Fruit fly (Drosophila melanogaster) whole organism, prepupa: ENCODE data around the gene aqz.

Experiments
- CG11294 ChIP-seq: fragments of 200-800 bp; sonication (Bioruptor generic); IDR thresholded peaks from 2 replicates; pipeline ENCODE4 v1.3.6; 2022; ENCODE audit warnings: missing biosample characterization, missing genetic modification characterization
- CG16779 ChIP-seq: fragments of 200-800 bp; sonication (Bioruptor generic); optimal IDR thresholded peaks from 3 replicates; lab custom pipeline; 2017; ENCODE audit warnings: missing biosample characterization, mild to moderate bottlenecking, missing genetic modification characterization
- CG31627 ChIP-seq: fragments of 200-800 bp; sonication (Bioruptor generic); optimal IDR thresholded peaks from 3 replicates; lab custom pipeline; 2016; ENCODE audit warnings: missing biosample characterization, missing genetic modification characterization
- CG6808 ChIP-seq: fragments of 200-800 bp; sonication (Bioruptor generic); optimal IDR thresholded peaks from 3 replicates; lab custom pipeline; 2017; ENCODE audit warnings: missing biosample characterization, missing genetic modification characterization, mild to moderate bottlenecking, moderate library complexity, missing genetic modification reagents
- CG8632 ChIP-seq: fragments of 200-800 bp; sonication (Bioruptor generic); optimal IDR thresholded peaks from 3 replicates; lab custom pipeline; 2016; ENCODE audit warnings: missing biosample characterization, missing genetic modification characterization
- CG9139 ChIP-seq: fragments of 200-800 bp; sonication (Bioruptor generic); optimal IDR thresholded peaks from 3 replicates; lab custom pipeline; 2017; ENCODE audit warnings: missing biosample characterization, mild to moderate bottlenecking, missing genetic modification characterization
- Eip78C ChIP-seq: fragments of 200-800 bp; sonication (Bioruptor generic); peaks from one replicate; lab custom pipeline; 2016; ENCODE audit warnings: missing biosample characterization, missing genetic modification characterization
- Ets21C ChIP-seq: fragments of 200-800 bp; sonication (Bioruptor generic); optimal IDR thresholded peaks from 3 replicates; lab custom pipeline; 2016; ENCODE audit warnings: missing biosample characterization, missing genetic modification characterization
- Gug ChIP-seq: fragments of 200-800 bp; sonication (Bioruptor generic); IDR thresholded peaks from 2 replicates; pipeline ENCODE4 v1.3.6; 2022; ENCODE audit warnings: missing biosample characterization, missing genetic modification characterization
- Met ChIP-seq: fragments of 200-800 bp; sonication (Bioruptor generic); optimal IDR thresholded peaks from 3 replicates; lab custom pipeline; 2016; ENCODE audit warnings: missing biosample characterization, missing genetic modification characterization
- Sox14 ChIP-seq: fragments of 200-800 bp; sonication (Bioruptor generic); optimal IDR thresholded peaks from 3 replicates; lab custom pipeline; 2016; ENCODE audit warnings: missing biosample characterization, missing genetic modification characterization
- dac ChIP-seq: fragments of 200-800 bp; sonication (Bioruptor generic); optimal IDR thresholded peaks from 2 replicates; lab custom pipeline; 2017; ENCODE audit warnings: missing biosample characterization, mild to moderate bottlenecking, missing genetic modification characterization
- ss ChIP-seq, 2 experiments: fragments of 200-800 bp; sonication (Bioruptor generic); optimal IDR thresholded peaks; 2 replicates in 1 of 2; 3 replicates in 1 of 2; lab custom pipeline; 2017 to 2018; ENCODE audit warnings: mild to moderate bottlenecking in 2 of 2, missing biosample characterization in 2 of 2, missing genetic modification characterization in 2 of 2, moderate library complexity in 1 of 2

DNA sequence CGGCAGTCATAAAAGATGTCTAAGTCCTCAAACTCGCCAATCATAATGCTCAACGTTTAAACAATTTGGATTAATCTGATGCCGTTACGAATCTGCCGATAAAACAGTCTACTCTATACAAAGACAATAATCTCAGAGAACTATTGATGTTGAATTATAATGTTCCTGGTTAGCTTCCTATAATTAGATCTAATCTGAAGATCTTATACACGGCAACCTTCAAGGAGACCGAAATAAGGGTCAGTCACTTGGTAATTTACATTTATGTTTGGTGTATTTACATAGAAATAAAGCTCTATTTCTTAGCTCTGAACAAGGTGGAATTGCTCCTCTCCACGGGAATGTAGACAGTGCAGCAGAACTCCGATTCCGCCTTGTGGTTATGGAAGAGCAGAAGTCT, 39.8 kb downstream of the aqz start, which contains the start of gene CG33189:
- no peak for TF ChIP-seq Eip78C (GFP tag; lab: Kevin White, UChicago)
- TF ChIP-seq Sox14: no peak
- no peak for TF ChIP-seq CG16779 (tag; lab: Kevin White, UChicago)
- no peak for TF ChIP-seq Gug (GFP tag; lab: Robert Waterston, UW)
- no peak for TF ChIP-seq Met (GFP tag; lab: Kevin White, UChicago)
- no peak for TF ChIP-seq CG9139
- TF ChIP-seq CG11294: no peak
- no peak for TF ChIP-seq CG6808 (GFP tag; lab: Kevin White, UChicago)
- no peak for TF ChIP-seq ss (GFP tag; optimal IDR thresholded peaks at IDR 0.05; lab: Kevin White, UChicago)
- no peak for TF ChIP-seq CG31627 (GFP tag; lab: Kevin White, UChicago)
- no peak for TF ChIP-seq CG8632 (GFP tag; lab: Kevin White, UChicago)
- no peak for TF ChIP-seq Ets21C (GFP tag; lab: Kevin White, UChicago)
- no peak for TF ChIP-seq dac (GFP tag; lab: Kevin White, UChicago)
